Fruit fly (Drosophila melanogaster) whole organism, adult: ENCODE measurements around the gene Ugt37C2.

ENCODE experiments used
- CG14711 ChIP-seq: fragments of 200-800 bp; sonication (Bioruptor generic); optimal IDR thresholded peaks from 2 replicates; lab custom pipeline; 2018; ENCODE audit warnings: missing biosample characterization, mild to moderate bottlenecking, missing genetic modification characterization, moderate library complexity
- CG7101 ChIP-seq: fragments of 200-800 bp; sonication (Bioruptor generic); optimal IDR thresholded peaks from 2 replicates; lab custom pipeline; 2018; ENCODE audit warnings: missing biosample characterization, mild to moderate bottlenecking, missing genetic modification characterization, moderate library complexity
- bab1 ChIP-seq: fragments of 200-800 bp; sonication (Bioruptor generic); optimal IDR thresholded peaks from 3 replicates; lab custom pipeline; 2019; ENCODE audit warnings: missing biosample characterization, mild to moderate bottlenecking, missing genetic modification characterization, moderate library complexity
- cic ChIP-seq: fragments of 200-800 bp; sonication (Bioruptor generic); optimal IDR thresholded peaks from 2 replicates; lab custom pipeline; 2017; ENCODE audit warnings: missing biosample characterization, mild to moderate bottlenecking, missing genetic modification characterization, moderate library complexity
- kay ChIP-seq: fragments of 200-800 bp; sonication (Bioruptor generic); peaks from one replicate; lab custom pipeline; 2016; ENCODE audit warnings: missing biosample characterization, missing genetic modification characterization, borderline replicate concordance
- pad ChIP-seq: fragments of 200-800 bp; sonication (Bioruptor generic); optimal IDR thresholded peaks from 3 replicates; lab custom pipeline; 2017; ENCODE audit warnings: missing biosample characterization, missing genetic modification characterization, mild to moderate bottlenecking, moderate library complexity, missing genetic modification reagents
- tj ChIP-seq: fragments of 200-800 bp; sonication (Bioruptor generic); optimal IDR thresholded peaks from 3 replicates; lab custom pipeline; 2017; ENCODE audit warnings: missing biosample characterization, mild to moderate bottlenecking, missing genetic modification characterization, moderate library complexity

- TF ChIP-seq CG7101 (tag; lab: Kevin White, UChicago) (no peak), CG14711 (tag; lab: Kevin White, UChicago) (no peak), cic (GFP tag; lab: Kevin White, UChicago) (no peak), kay (no peak), pad (GFP tag; lab: Kevin White, UChicago) (no peak), tj (GFP tag; lab: Kevin White, UChicago) (no peak), bab1 (no peak)
These were observed 45.7 kb downstream of the Ugt37C2 start for dm6 chr2L:16839665-16840064.
